Worm (Caenorhabditis elegans): ENCODE results near the gene Y53G8AR.5.

Gene Y53G8AR.5

DNA sequence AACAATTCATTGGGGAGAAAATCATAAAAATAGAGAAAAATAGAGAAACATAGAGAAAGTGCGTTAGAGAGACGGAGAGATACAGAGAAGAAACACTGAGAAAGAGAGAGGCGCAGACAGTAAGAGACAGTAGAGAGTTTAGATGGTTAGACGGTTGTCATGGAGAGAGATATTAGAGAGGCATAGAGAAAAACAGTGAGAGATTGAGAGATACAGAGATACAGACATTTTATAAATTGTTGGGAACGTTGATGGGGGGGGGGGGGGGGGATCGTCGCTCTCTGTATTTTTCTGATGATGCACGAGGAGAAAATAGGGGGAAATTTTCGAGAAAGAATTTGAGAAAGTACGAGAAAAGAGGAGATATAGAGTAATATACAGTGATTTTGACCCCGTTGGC lies 17.9 kb upstream of the Y53G8AR.5 start:
- TF ChIP-seq unc-39 (tag; optimal IDR thresholded peaks at IDR 0.05) (no peak), mdl-1 (tag; optimal IDR thresholded peaks at IDR 0.05) (no peak), nhr-77 (tag; optimal IDR thresholded peaks at IDR 0.05) (no peak), nhr-12 (tag; optimal IDR thresholded peaks at IDR 0.05) (no peak), nhr-237 (tag; optimal IDR thresholded peaks at IDR 0.05) (no peak), nhr-23 (tag; optimal IDR thresholded peaks at IDR 0.05) (peak; percentile 92), ceh-16 (tag; optimal IDR thresholded peaks at IDR 0.05) (no peak), egl-5 (tag; optimal IDR thresholded peaks at IDR 0.05) (no peak), jun-1 (tag; optimal IDR thresholded peaks at IDR 0.05) (peak; percentile 64), nhr-25 (tag; optimal IDR thresholded peaks at IDR 0.05) (peak; percentile 90), R02D3.7 (tag; optimal IDR thresholded peaks at IDR 0.05) (peak; percentile 54), elt-3 (tag; optimal IDR thresholded peaks at IDR 0.05) (no peak), pha-4 (tag; optimal IDR thresholded peaks at IDR 0.05) (peak; percentile 87), hmg-11 (tag; optimal IDR thresholded peaks at IDR 0.05) (peak; percentile 77), ceh-28 (tag; optimal IDR thresholded peaks at IDR 0.05) (peak; percentile 82), tbx-2 (tag; optimal IDR thresholded peaks at IDR 0.05) (no peak), mml-1 (tag; optimal IDR thresholded peaks at IDR 0.05) (no peak), nfya-1 (tag; optimal IDR thresholded peaks at IDR 0.05; ENCODE audit: insufficient read depth) (peak; percentile 78), ama-1 (optimal IDR thresholded peaks at IDR 0.05) (no peak), pqm-1 (tag; optimal IDR thresholded peaks at IDR 0.05) (peak; percentile 58), lin-15B (tag; optimal IDR thresholded peaks at IDR 0.05) (peak; percentile 40), ceh-82 (tag; optimal IDR thresholded peaks at IDR 0.05) (peak; percentile 43), sea-2 (GFP tag; optimal IDR thresholded peaks at IDR 0.05) (no peak), lsy-12 (tag; optimal IDR thresholded peaks at IDR 0.05) (peak; percentile 29), lin-39 (tag; optimal IDR thresholded peaks at IDR 0.05) (no peak), nhr-28 (tag; optimal IDR thresholded peaks at IDR 0.05) (no peak), elt-1 (tag; optimal IDR thresholded peaks at IDR 0.05) (no peak), ztf-11 (tag; optimal IDR thresholded peaks at IDR 0.05) (no peak), skn-1 (tag; optimal IDR thresholded peaks at IDR 0.05) (peak; percentile 22), ztf-4 (tag; optimal IDR thresholded peaks at IDR 0.05) (no peak), egl-27 (tag; optimal IDR thresholded peaks at IDR 0.05) (no peak), elt-2 (tag; optimal IDR thresholded peaks at IDR 0.05) (peak; percentile 61), zag-1 (tag; optimal IDR thresholded peaks at IDR 0.05) (no peak), nhr-67 (tag; optimal IDR thresholded peaks at IDR 0.05) (no peak), aly-2 (tag; optimal IDR thresholded peaks at IDR 0.05) (no peak), fkh-10 (GFP tag; optimal IDR thresholded peaks at IDR 0.05) (no peak), ZK546.5 (tag; optimal IDR thresholded peaks at IDR 0.05) (no peak), snpc-4 (tag; optimal IDR thresholded peaks at IDR 0.05) (no peak), nhr-43 (tag; optimal IDR thresholded peaks at IDR 0.05; ENCODE audit: poor library complexity, severe bottlenecking) (peak; percentile 73), nhr-11 (tag; optimal IDR thresholded peaks at IDR 0.05) (peak; percentile 63), daf-12 (tag; optimal IDR thresholded peaks at IDR 0.05) (no peak), unc-62 (GFP tag; optimal IDR thresholded peaks at IDR 0.05) (no peak), fos-1 (tag; optimal IDR thresholded peaks at IDR 0.05) (no peak)

DNA sequence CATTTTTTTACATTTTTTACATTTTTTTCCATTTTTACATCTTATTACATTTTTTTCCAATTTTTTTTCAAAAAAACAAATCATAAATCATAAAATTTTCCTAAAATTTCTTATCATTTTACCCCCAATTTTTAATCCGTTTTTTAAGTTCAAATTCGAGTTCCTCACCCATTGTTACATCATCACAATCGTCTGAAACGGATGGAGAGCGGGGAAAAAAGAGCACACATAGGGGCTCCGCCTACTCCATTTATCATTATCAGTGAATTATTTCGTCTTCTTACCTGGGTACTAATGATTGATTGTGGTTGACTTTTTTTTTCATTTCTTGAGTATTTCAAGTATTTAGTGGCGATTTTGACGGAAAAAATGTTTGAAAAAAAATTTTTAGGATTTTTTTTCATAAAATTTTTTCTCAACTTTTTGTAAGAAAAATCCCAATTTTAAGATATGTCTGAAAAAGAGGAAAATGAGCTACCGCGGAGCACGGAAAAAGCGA lies 15.3 kb upstream of the Y53G8AR.5 start, which contains the start of gene mfsd-8:
TSS of gene mfsd-8 (plus strand) at position 449 of the 499 bp plus-strand sequence.
- TF ChIP-seq eor-1 (tag; optimal IDR thresholded peaks at IDR 0.05), result no peak
- peak; percentile 56 for TF ChIP-seq pqm-1 (tag; optimal IDR thresholded peaks at IDR 0.05)
- peak; percentile 91 for TF ChIP-seq elt-2 (tag; optimal IDR thresholded peaks at IDR 0.05)
- peak; percentile 3 for TF ChIP-seq pha-4 (tag; optimal IDR thresholded peaks at IDR 0.05)
- TF ChIP-seq jun-1 (tag; optimal IDR thresholded peaks at IDR 0.05), result no peak
- TF ChIP-seq nhr-77 (tag; optimal IDR thresholded peaks at IDR 0.05), result no peak
